Fruit fly (Drosophila melanogaster) whole organism, pupa: Measurements from ENCODE around the gene BNIP3.

Experiments
- CG12605 ChIP-seq: fragments of 200-800 bp; sonication (Bioruptor generic); IDR thresholded peaks from 2 replicates; pipeline ENCODE4 v1.3.6; 2022; ENCODE audit warnings: missing biosample characterization, missing genetic modification characterization
- CG13204 ChIP-seq: fragments of 200-800 bp; sonication (Bioruptor generic); optimal IDR thresholded peaks from 2 replicates; lab custom pipeline; 2018; ENCODE audit warnings: missing biosample characterization, mild to moderate bottlenecking, missing genetic modification characterization, moderate library complexity
- CG15710 ChIP-seq: fragments of 200-800 bp; sonication (Bioruptor generic); optimal IDR thresholded peaks from 2 replicates; lab custom pipeline; 2018; ENCODE audit warnings: missing biosample characterization, mild to moderate bottlenecking, missing genetic modification characterization, moderate library complexity
- CG32121 ChIP-seq: fragments of 200-800 bp; sonication (Bioruptor generic); IDR thresholded peaks from 2 replicates; pipeline ENCODE4 v1.3.6; 2022; ENCODE audit warnings: missing biosample characterization, missing genetic modification characterization
- CG34367 ChIP-seq: fragments of 200-800 bp; sonication (Bioruptor generic); optimal IDR thresholded peaks from 2 replicates; lab custom pipeline; 2018; ENCODE audit warnings: missing biosample characterization, mild to moderate bottlenecking, missing genetic modification characterization
- CG4496 ChIP-seq: fragments of 200-800 bp; sonication (Bioruptor generic); IDR thresholded peaks from 3 replicates; pipeline ENCODE4 v1.3.6; 2022; ENCODE audit warnings: missing biosample characterization, missing genetic modification characterization
- D1 ChIP-seq: fragments of 200-800 bp; sonication (Bioruptor generic); optimal IDR thresholded peaks from 2 replicates; lab custom pipeline; 2018; ENCODE audit warnings: missing biosample characterization, mild to moderate bottlenecking, missing genetic modification characterization, moderate library complexity
- EcR ChIP-seq: fragments of 200-800 bp; sonication (Bioruptor generic); optimal IDR thresholded peaks from 3 replicates; lab custom pipeline; 2019; ENCODE audit warnings: missing biosample characterization, missing genetic modification characterization, mild to moderate bottlenecking, moderate library complexity, missing genetic modification reagents
- Ets98B ChIP-seq: fragments of 200-800 bp; sonication (Bioruptor generic); IDR thresholded peaks from 2 replicates; pipeline ENCODE4 v1.3.6; 2022; ENCODE audit warnings: missing biosample characterization, missing genetic modification characterization
- Pif1A ChIP-seq: fragments of 200-800 bp; sonication (Bioruptor generic); optimal IDR thresholded peaks from 3 replicates; lab custom pipeline; 2016; ENCODE audit warnings: missing biosample characterization, missing genetic modification characterization
- Snoo ChIP-seq: fragments of 200-800 bp; sonication (Bioruptor generic); optimal IDR thresholded peaks from 3 replicates; lab custom pipeline; 2017; ENCODE audit warnings: missing biosample characterization, mild to moderate bottlenecking, missing genetic modification characterization, inconsistent platforms
- fd96Ca ChIP-seq: fragments of 200-800 bp; sonication (Bioruptor generic); IDR thresholded peaks from 3 replicates; pipeline ENCODE4 v1.3.6; 2022; ENCODE audit warnings: missing biosample characterization, missing genetic modification characterization
- gl ChIP-seq: fragments of 200-800 bp; sonication (Bioruptor generic); optimal IDR thresholded peaks from 2 replicates; lab custom pipeline; 2018; ENCODE audit warnings: missing biosample characterization, mild to moderate bottlenecking, missing genetic modification characterization
- rn ChIP-seq: fragments of 200-800 bp; sonication (Bioruptor generic); IDR thresholded peaks from 2 replicates; pipeline ENCODE4 v1.3.6; 2022; ENCODE audit warnings: missing biosample characterization, missing genetic modification characterization

dm6 chr3L:20465941-20466340 lies 53.3 kb downstream of the BNIP3 start, which contains the start of gene CG42764:
- TF ChIP-seq gl (tag; lab: Kevin White, UChicago) (no peak), CG34367 (tag; lab: Kevin White, UChicago) (no peak), Snoo (tag; lab: Kevin White, UChicago) (no peak), CG32121 (no peak), EcR (GFP tag; lab: Kevin White, UChicago) (no peak), CG4496 (GFP tag; lab: Robert Waterston, UW) (no peak), fd96Ca (GFP tag; lab: Robert Waterston, UW) (no peak), CG15710 (no peak), Ets98B (no peak), Pif1A (GFP tag; lab: Kevin White, UChicago) (no peak), D1 (tag; lab: Kevin White, UChicago) (no peak), CG12605 (GFP tag; lab: Robert Waterston, UW) (no peak), CG13204 (no peak), rn (GFP tag; lab: Robert Waterston, UW) (no peak)
